Worm (Caenorhabditis elegans) whole organism, L4 larva: Measurements from ENCODE around the gene Y57G7A.6.

Source experiments
- ctbp-1 ChIP-seq: fragments of 200-800 bp; sonication (Bioruptor generic); IDR thresholded peaks from 2 replicates; pipeline ENCODE4 v1.3.6; 2022; ENCODE audit warnings: missing genetic modification reagents, missing genetic modification characterization, missing compliant biosample characterization
- fkh-10 ChIP-seq: fragments of 150-350 bp; optimal IDR thresholded peaks from 2 replicates; lab custom pipeline; 2014; ENCODE audit warnings: missing biosample characterization, missing genetic modification reagents, missing genetic modification characterization
- mep-1 ChIP-seq: fragments of 150-350 bp; sonication (generic microtip); optimal IDR thresholded peaks from 3 replicates; lab custom pipeline; 2014; ENCODE audit warnings: missing biosample characterization, missing genetic modification characterization
- snpc-4 ChIP-seq: fragments of 150-350 bp; optimal IDR thresholded peaks from 2 replicates; lab custom pipeline; 2014; ENCODE audit warnings: missing biosample characterization, missing genetic modification characterization

ce11 chrII:1252259-1252658 lies 33.2 kb downstream of the Y57G7A.6 start, which contains the start of gene lin-42:
- TF ChIP-seq fkh-10 (GFP tag; lab: Kevin White, UChicago) (no peak), ctbp-1 (GFP tag; lab: Robert Waterston, UW) (no peak), snpc-4 (tag; lab: Kevin White, UChicago) (no peak), mep-1 (tag; lab: Kevin White, UChicago) (no peak)
